Fruit fly (Drosophila melanogaster) whole organism, prepupa: ENCODE data around the gene Ddc.

ENCODE experiments used
- Blimp-1 ChIP-seq: fragments of 200-800 bp; sonication (Bioruptor generic); optimal IDR thresholded peaks from 3 replicates; lab custom pipeline; 2017; ENCODE audit warnings: missing biosample characterization, missing genetic modification characterization, mild to moderate bottlenecking, moderate library complexity, missing genetic modification reagents
- CG10631 ChIP-seq: fragments of 200-800 bp; sonication (Bioruptor generic); optimal IDR thresholded peaks from 2 replicates; lab custom pipeline; 2016; ENCODE audit warnings: missing biosample characterization, missing genetic modification characterization
- CG10669 ChIP-seq: fragments of 200-800 bp; sonication (Bioruptor generic); optimal IDR thresholded peaks from 3 replicates; lab custom pipeline; 2018; ENCODE audit warnings: missing biosample characterization, mild to moderate bottlenecking, missing genetic modification characterization, moderate library complexity
- CG11294 ChIP-seq: fragments of 200-800 bp; sonication (Bioruptor generic); IDR thresholded peaks from 2 replicates; pipeline ENCODE4 v1.3.6; 2022; ENCODE audit warnings: missing biosample characterization, missing genetic modification characterization
- CG11902 ChIP-seq: fragments of 200-800 bp; sonication (Bioruptor generic); optimal IDR thresholded peaks from 3 replicates; lab custom pipeline; 2016; ENCODE audit warnings: missing biosample characterization, missing genetic modification characterization
- CG1621 ChIP-seq: fragments of 200-800 bp; sonication (Bioruptor generic); optimal IDR thresholded peaks from 3 replicates; lab custom pipeline; 2018; ENCODE audit warnings: missing biosample characterization, mild to moderate bottlenecking, missing genetic modification characterization
- CG16779 ChIP-seq: fragments of 200-800 bp; sonication (Bioruptor generic); optimal IDR thresholded peaks from 3 replicates; lab custom pipeline; 2017; ENCODE audit warnings: missing biosample characterization, mild to moderate bottlenecking, missing genetic modification characterization
- CG31627 ChIP-seq: fragments of 200-800 bp; sonication (Bioruptor generic); optimal IDR thresholded peaks from 3 replicates; lab custom pipeline; 2016; ENCODE audit warnings: missing biosample characterization, missing genetic modification characterization
- CG32006 ChIP-seq: fragments of 200-800 bp; sonication (Bioruptor generic); optimal IDR thresholded peaks from 3 replicates; lab custom pipeline; 2017; ENCODE audit warnings: missing biosample characterization, mild to moderate bottlenecking, missing genetic modification characterization
- CG34406 ChIP-seq: fragments of 200-800 bp; sonication (Bioruptor generic); optimal IDR thresholded peaks from 3 replicates; lab custom pipeline; 2016; ENCODE audit warnings: missing biosample characterization, missing genetic modification characterization
- CG4318 ChIP-seq: fragments of 200-800 bp; sonication (Bioruptor generic); optimal IDR thresholded peaks from 3 replicates; lab custom pipeline; 2017; ENCODE audit warnings: missing biosample characterization, mild to moderate bottlenecking, missing genetic modification characterization
- CG6163 ChIP-seq: fragments of 200-800 bp; sonication (Bioruptor generic); IDR thresholded peaks from 3 replicates; pipeline ENCODE4 v1.3.6; 2022; ENCODE audit warnings: missing biosample characterization, missing genetic modification characterization
- CG6276 ChIP-seq: fragments of 200-800 bp; sonication (Bioruptor generic); optimal IDR thresholded peaks from 2 replicates; lab custom pipeline; 2017; ENCODE audit warnings: missing biosample characterization, mild to moderate bottlenecking, missing genetic modification characterization
- CG6792 ChIP-seq: fragments of 200-800 bp; sonication (Bioruptor generic); optimal IDR thresholded peaks from 3 replicates; lab custom pipeline; 2016; ENCODE audit warnings: missing biosample characterization, missing genetic modification characterization
- CG6808 ChIP-seq: fragments of 200-800 bp; sonication (Bioruptor generic); optimal IDR thresholded peaks from 3 replicates; lab custom pipeline; 2017; ENCODE audit warnings: missing biosample characterization, missing genetic modification characterization, mild to moderate bottlenecking, moderate library complexity, missing genetic modification reagents
- CG6854 ChIP-seq: fragments of 200-800 bp; sonication (Bioruptor generic); optimal IDR thresholded peaks from 2 replicates; lab custom pipeline; 2017; ENCODE audit warnings: missing biosample characterization, mild to moderate bottlenecking, missing genetic modification characterization
- CG8119 ChIP-seq: fragments of 200-800 bp; sonication (Bioruptor generic); IDR thresholded peaks from 3 replicates; pipeline ENCODE4 v1.3.6; 2022; ENCODE audit warnings: missing biosample characterization, missing genetic modification characterization
- CG9139 ChIP-seq: fragments of 200-800 bp; sonication (Bioruptor generic); optimal IDR thresholded peaks from 3 replicates; lab custom pipeline; 2017; ENCODE audit warnings: missing biosample characterization, mild to moderate bottlenecking, missing genetic modification characterization
- Eip75B ChIP-seq: fragments of 200-800 bp; sonication (Bioruptor generic); optimal IDR thresholded peaks from 3 replicates; lab custom pipeline; 2016; ENCODE audit warnings: missing biosample characterization, missing genetic modification characterization
- Eip78C ChIP-seq: fragments of 200-800 bp; sonication (Bioruptor generic); peaks from one replicate; lab custom pipeline; 2016; ENCODE audit warnings: missing biosample characterization, missing genetic modification characterization
- Ets21C ChIP-seq: fragments of 200-800 bp; sonication (Bioruptor generic); optimal IDR thresholded peaks from 3 replicates; lab custom pipeline; 2016; ENCODE audit warnings: missing biosample characterization, missing genetic modification characterization
- Ets96B ChIP-seq: fragments of 200-800 bp; optimal IDR thresholded peaks from 2 replicates; lab custom pipeline; 2019; ENCODE audit warnings: missing biosample characterization, mild to moderate bottlenecking, missing genetic modification characterization, moderate library complexity
- Gug ChIP-seq: fragments of 200-800 bp; sonication (Bioruptor generic); IDR thresholded peaks from 2 replicates; pipeline ENCODE4 v1.3.6; 2022; ENCODE audit warnings: missing biosample characterization, missing genetic modification characterization
- Hr39 ChIP-seq: fragments of 200-800 bp; sonication (Bioruptor generic); optimal IDR thresholded peaks from 2 replicates; lab custom pipeline; 2016; ENCODE audit warnings: missing biosample characterization, missing genetic modification characterization
- Hr4 ChIP-seq: fragments of 200-800 bp; sonication (Bioruptor generic); optimal IDR thresholded peaks from 3 replicates; lab custom pipeline; 2016; ENCODE audit warnings: missing biosample characterization, missing genetic modification characterization
- Lpt ChIP-seq: fragments of 200-800 bp; sonication (Bioruptor generic); optimal IDR thresholded peaks from 3 replicates; lab custom pipeline; 2016; ENCODE audit warnings: missing biosample characterization, missing genetic modification characterization
- Met ChIP-seq: fragments of 200-800 bp; sonication (Bioruptor generic); optimal IDR thresholded peaks from 3 replicates; lab custom pipeline; 2016; ENCODE audit warnings: missing biosample characterization, missing genetic modification characterization
- OdsH ChIP-seq: fragments of 200-800 bp; sonication (Bioruptor generic); optimal IDR thresholded peaks from 3 replicates; lab custom pipeline; 2016; ENCODE audit warnings: missing biosample characterization, missing genetic modification characterization
- Smox ChIP-seq: fragments of 200-800 bp; sonication (Bioruptor generic); optimal IDR thresholded peaks from 3 replicates; lab custom pipeline; 2016; ENCODE audit warnings: missing biosample characterization, missing genetic modification characterization
- Sox102F ChIP-seq: fragments of 200-800 bp; sonication (Bioruptor generic); optimal IDR thresholded peaks from 2 replicates; lab custom pipeline; 2016; ENCODE audit warnings: missing biosample characterization, mild to moderate bottlenecking, missing genetic modification characterization
- Sox14 ChIP-seq: fragments of 200-800 bp; sonication (Bioruptor generic); optimal IDR thresholded peaks from 3 replicates; lab custom pipeline; 2016; ENCODE audit warnings: missing biosample characterization, missing genetic modification characterization
- Sox15 ChIP-seq: fragments of 200-800 bp; sonication (Bioruptor generic); optimal IDR thresholded peaks from 3 replicates; lab custom pipeline; 2016; ENCODE audit warnings: missing biosample characterization, missing genetic modification characterization
- achi ChIP-seq: fragments of 200-800 bp; sonication (Bioruptor generic); optimal IDR thresholded peaks from 3 replicates; lab custom pipeline; 2016; ENCODE audit warnings: missing biosample characterization, missing genetic modification characterization
- acj6 ChIP-seq: fragments of 200-800 bp; sonication (Bioruptor generic); optimal IDR thresholded peaks from 3 replicates; lab custom pipeline; 2016; ENCODE audit warnings: missing biosample characterization, missing genetic modification characterization
- eg ChIP-seq: fragments of 200-800 bp; sonication (Bioruptor generic); IDR thresholded peaks from 3 replicates; pipeline ENCODE4 v1.3.6; 2022; ENCODE audit warnings: missing biosample characterization, missing genetic modification characterization
- esn ChIP-seq: fragments of 200-800 bp; sonication (Bioruptor generic); optimal IDR thresholded peaks from 2 replicates; lab custom pipeline; 2016; ENCODE audit warnings: missing biosample characterization, mild to moderate bottlenecking, missing genetic modification characterization, moderate library complexity
- fd59A ChIP-seq: fragments of 200-800 bp; sonication (Bioruptor generic); optimal IDR thresholded peaks from 2 replicates; lab custom pipeline; 2017; ENCODE audit warnings: missing biosample characterization, mild to moderate bottlenecking, missing genetic modification characterization, missing genetic modification reagents
- net ChIP-seq: fragments of 200-800 bp; sonication (Bioruptor generic); optimal IDR thresholded peaks from 3 replicates; lab custom pipeline; 2016; ENCODE audit warnings: missing biosample characterization, missing genetic modification characterization
- pdm3 ChIP-seq: fragments of 200-800 bp; sonication (Bioruptor generic); optimal IDR thresholded peaks from 3 replicates; lab custom pipeline; 2016; ENCODE audit warnings: missing biosample characterization, missing genetic modification characterization
- spab ChIP-seq: fragments of 200-800 bp; sonication (Bioruptor generic); optimal IDR thresholded peaks from 2 replicates; lab custom pipeline; 2017; ENCODE audit warnings: missing biosample characterization, mild to moderate bottlenecking, missing genetic modification characterization, missing genetic modification reagents
- ss ChIP-seq, 2 experiments: fragments of 200-800 bp; sonication (Bioruptor generic); optimal IDR thresholded peaks; 2 replicates in 1 of 2; 3 replicates in 1 of 2; lab custom pipeline; 2017 to 2018; ENCODE audit warnings: mild to moderate bottlenecking in 2 of 2, missing biosample characterization in 2 of 2, missing genetic modification characterization in 2 of 2, moderate library complexity in 1 of 2
- svp ChIP-seq: fragments of 200-800 bp; sonication (Bioruptor generic); peaks from one replicate; lab custom pipeline; 2016; ENCODE audit warnings: missing biosample characterization, missing genetic modification characterization
- vri ChIP-seq: fragments of 200-800 bp; sonication (Bioruptor generic); optimal IDR thresholded peaks from 3 replicates; lab custom pipeline; 2016; ENCODE audit warnings: missing biosample characterization, mild to moderate bottlenecking, missing genetic modification characterization

Gene Ddc

dm6 chr2L:19163975-19164371, 43.9 kb upstream of the Ddc start:
- TF ChIP-seq OdsH = no peak
- no peak for TF ChIP-seq Hr39 (GFP tag; lab: Kevin White, UChicago)
- no peak for TF ChIP-seq eg (GFP tag; lab: Robert Waterston, UW)
- no peak for TF ChIP-seq Gug (GFP tag; lab: Robert Waterston, UW)
- no peak for TF ChIP-seq vri (GFP tag; lab: Kevin White, UChicago)
- no peak for TF ChIP-seq acj6 (GFP tag; lab: Kevin White, UChicago)
- no peak for TF ChIP-seq Met (GFP tag; lab: Kevin White, UChicago)
- no peak for TF ChIP-seq CG6854
- no peak for TF ChIP-seq CG6808
- TF ChIP-seq CG6276 (GFP tag; lab: Kevin White, UChicago) = no peak
- TF ChIP-seq Ets96B (tag; lab: Kevin White, UChicago) = no peak
- no peak for TF ChIP-seq fd59A (GFP tag; lab: Kevin White, UChicago)

dm6 chr2L:19163143-19163974, 43.3 kb upstream of the Ddc start:
- TF ChIP-seq CG1621 (tag; lab: Kevin White, UChicago) = no peak
- TF ChIP-seq eg (GFP tag; lab: Robert Waterston, UW) = peak; percentile 59
- peak in 1 of 2 experiments; percentile 23 for TF ChIP-seq ss (GFP tag; optimal IDR thresholded peaks at IDR 0.05; lab: Kevin White, UChicago)
- peak; percentile 5 for TF ChIP-seq CG6808
- peak; percentile 66 for TF ChIP-seq svp (GFP tag; lab: Kevin White, UChicago)
- no peak for TF ChIP-seq CG10631
- peak; percentile 40 for TF ChIP-seq Eip78C (GFP tag; lab: Kevin White, UChicago)
- TF ChIP-seq Sox102F (GFP tag; lab: Kevin White, UChicago) = no peak
- TF ChIP-seq CG6163 (GFP tag; lab: Robert Waterston, UW) = peak; percentile 62; the same call in 2 of the 3 replicates
- TF ChIP-seq Blimp-1 (GFP tag; lab: Kevin White, UChicago) = no peak
- TF ChIP-seq CG16779 = no peak
- peak; percentile 6 for TF ChIP-seq pdm3
- no peak for TF ChIP-seq vri (GFP tag; lab: Kevin White, UChicago)
- peak; percentile 37 for TF ChIP-seq CG32006
- no peak for TF ChIP-seq CG6792 (GFP tag; lab: Kevin White, UChicago)
- 0 out of 3 replicates have a peak, but pooled peaks have one; percentile 21 for TF ChIP-seq CG8119 (GFP tag; lab: Robert Waterston, UW)
- no peak for TF ChIP-seq net (GFP tag; lab: Kevin White, UChicago)
- peak; percentile 48 for TF ChIP-seq Sox14
- TF ChIP-seq CG31627 (GFP tag; lab: Kevin White, UChicago) = no peak
- no peak for TF ChIP-seq Smox (GFP tag; lab: Kevin White, UChicago)
- no peak for TF ChIP-seq Ets21C (GFP tag; lab: Kevin White, UChicago)
- no peak for TF ChIP-seq CG34406 (GFP tag; lab: Kevin White, UChicago)
- no peak for TF ChIP-seq achi (GFP tag; lab: Kevin White, UChicago)
- peak; percentile 34 for TF ChIP-seq Hr4 (GFP tag; lab: Kevin White, UChicago)
- no peak for TF ChIP-seq Eip75B (GFP tag; lab: Kevin White, UChicago)
- no peak for TF ChIP-seq Hr39 (GFP tag; lab: Kevin White, UChicago)
- TF ChIP-seq OdsH = peak; percentile 18
- TF ChIP-seq esn (GFP tag; lab: Kevin White, UChicago) = no peak

DNA sequence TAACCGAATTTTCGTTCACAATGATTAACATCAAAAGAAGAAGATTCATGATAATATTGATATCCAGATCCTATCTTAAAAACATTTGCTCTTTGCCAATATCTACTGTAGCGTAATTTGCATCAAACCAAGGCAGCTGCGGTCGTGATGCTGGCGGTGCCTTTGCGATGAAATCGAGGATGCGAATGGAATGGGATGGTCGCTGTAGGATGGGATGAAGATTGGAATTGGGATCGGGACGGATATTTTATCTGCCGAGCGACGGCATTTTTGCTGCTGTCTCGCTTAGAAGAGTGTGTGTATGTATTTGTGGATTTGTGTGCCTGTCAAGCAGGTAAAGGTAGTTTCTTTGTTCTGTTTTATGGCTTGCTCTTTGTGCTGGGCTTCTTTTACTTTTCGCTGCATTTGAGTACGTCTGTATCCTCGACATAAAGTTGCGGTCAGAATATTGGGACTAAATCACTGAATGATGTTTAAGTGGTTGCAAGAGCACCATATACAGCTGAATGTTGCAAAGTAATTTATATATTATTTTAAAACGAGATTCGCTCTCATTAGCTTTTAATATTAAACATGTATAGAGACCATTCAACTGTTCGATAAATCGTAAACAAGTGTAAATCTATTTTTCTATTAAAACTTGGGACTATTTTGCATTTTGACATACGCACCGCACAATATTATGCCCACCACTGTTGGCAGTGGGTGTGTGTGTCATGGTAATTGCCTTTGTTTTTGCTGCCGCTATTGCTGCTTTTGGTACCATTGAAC, 42.4 kb upstream of the Ddc start:
- peak; percentile 88 for TF ChIP-seq svp (GFP tag; lab: Kevin White, UChicago)
- TF ChIP-seq CG10669 = peak; percentile 46
- TF ChIP-seq Sox15 = peak; percentile 66
- peak; percentile 14 for TF ChIP-seq Hr4 (GFP tag; lab: Kevin White, UChicago)
- TF ChIP-seq CG4318 (GFP tag; lab: Kevin White, UChicago) = peak; percentile 18
- no peak for TF ChIP-seq CG9139 (GFP tag; lab: Kevin White, UChicago)
- peak; percentile 65 for TF ChIP-seq vri (GFP tag; lab: Kevin White, UChicago)
- TF ChIP-seq CG6792 (GFP tag; lab: Kevin White, UChicago) = peak; percentile 65
- TF ChIP-seq CG11294 (GFP tag; lab: Robert Waterston, UW) = peak; percentile 28; the same call in 1 of the 2 replicates
- TF ChIP-seq CG11902 (GFP tag; lab: Kevin White, UChicago) = peak; percentile 56
- TF ChIP-seq Lpt (GFP tag; lab: Kevin White, UChicago) = peak; percentile 36
- TF ChIP-seq Sox14 = peak; percentile 34
- TF ChIP-seq CG6854 = peak; percentile 5
- peak; percentile 62 for TF ChIP-seq pdm3
- peak; percentile 28 for TF ChIP-seq fd59A (GFP tag; lab: Kevin White, UChicago)
- TF ChIP-seq Smox (GFP tag; lab: Kevin White, UChicago) = peak; percentile 79
- TF ChIP-seq Eip75B (GFP tag; lab: Kevin White, UChicago) = peak; percentile 59
- TF ChIP-seq spab (GFP tag; lab: Kevin White, UChicago) = no peak
- TF ChIP-seq CG31627 (GFP tag; lab: Kevin White, UChicago) = peak; percentile 61
- TF ChIP-seq Eip78C (GFP tag; lab: Kevin White, UChicago) = peak; percentile 94
- TF ChIP-seq ss (GFP tag; optimal IDR thresholded peaks at IDR 0.05; lab: Kevin White, UChicago) = peak in 1 of 2 experiments; percentile 1
